Fruit fly (Drosophila melanogaster) whole organism, embryonic: ENCODE data around the gene Pka-C3.

Experiments
- Ada2b ChIP-seq: fragments of 200-800 bp; sonication (Bioruptor generic); IDR thresholded peaks from 2 replicates; pipeline ENCODE4 v1.3.6; 2022; ENCODE audit warnings: missing biosample characterization, missing genetic modification characterization
- BEAF-32 ChIP-seq: fragments of 200-800 bp; sonication (Bioruptor generic); optimal IDR thresholded peaks from 3 replicates; lab custom pipeline; 2017; ENCODE audit warnings: missing biosample characterization, missing genetic modification characterization, mild to moderate bottlenecking, moderate library complexity, missing genetic modification reagents
- CG10431 ChIP-seq: fragments of 200-800 bp; sonication (Bioruptor generic); optimal IDR thresholded peaks from 3 replicates; lab custom pipeline; 2018; ENCODE audit warnings: missing biosample characterization, mild to moderate bottlenecking, missing genetic modification characterization
- CG10543 ChIP-seq: fragments of 200-800 bp; sonication (Bioruptor generic); optimal IDR thresholded peaks from 3 replicates; lab custom pipeline; 2017; ENCODE audit warnings: missing biosample characterization, mild to moderate bottlenecking, missing genetic modification characterization, moderate library complexity
- CG11560 ChIP-seq: fragments of 200-800 bp; sonication (Bioruptor generic); IDR thresholded peaks from 3 replicates; pipeline ENCODE4 v1.3.6; 2022; ENCODE audit warnings: missing biosample characterization, missing genetic modification characterization
- CG12219 ChIP-seq: fragments of 200-800 bp; sonication (Bioruptor generic); optimal IDR thresholded peaks from 3 replicates; lab custom pipeline; 2018; ENCODE audit warnings: missing biosample characterization, mild to moderate bottlenecking, missing genetic modification characterization
- CG15269 ChIP-seq: fragments of 200-800 bp; sonication (Bioruptor generic); optimal IDR thresholded peaks from 2 replicates; lab custom pipeline; 2018; ENCODE audit warnings: missing biosample characterization, mild to moderate bottlenecking, missing genetic modification characterization, moderate library complexity
- CG1602 ChIP-seq: fragments of 200-800 bp; sonication (Bioruptor generic); optimal IDR thresholded peaks from 3 replicates; lab custom pipeline; 2016; ENCODE audit warnings: missing biosample characterization, missing genetic modification characterization
- CG16863 ChIP-seq: fragments of 200-800 bp; sonication (Bioruptor generic); optimal IDR thresholded peaks from 3 replicates; lab custom pipeline; 2016; ENCODE audit warnings: missing biosample characterization, missing genetic modification characterization
- CG17186 ChIP-seq: fragments of 200-800 bp; sonication (Bioruptor generic); optimal IDR thresholded peaks from 3 replicates; lab custom pipeline; 2017; ENCODE audit warnings: missing biosample characterization, missing genetic modification reagents, missing genetic modification characterization
- CG17829 ChIP-seq: fragments of 200-800 bp; optimal IDR thresholded peaks from 2 replicates; lab custom pipeline; 2019; ENCODE audit warnings: missing biosample characterization, mild to moderate bottlenecking, missing genetic modification characterization, moderate library complexity
- CG18599 ChIP-seq: fragments of 200-800 bp; sonication (Bioruptor generic); optimal IDR thresholded peaks from 3 replicates; lab custom pipeline; 2017; ENCODE audit warnings: missing biosample characterization, missing genetic modification characterization, mild to moderate bottlenecking, moderate library complexity, missing genetic modification reagents
- CG18619 ChIP-seq: fragments of 200-800 bp; sonication (Bioruptor generic); optimal IDR thresholded peaks from 3 replicates; lab custom pipeline; 2017; ENCODE audit warnings: missing biosample characterization, mild to moderate bottlenecking, missing genetic modification characterization
- CG2875 ChIP-seq: fragments of 200-800 bp; sonication (Bioruptor generic); optimal IDR thresholded peaks from 2 replicates; lab custom pipeline; 2017; ENCODE audit warnings: missing biosample characterization, mild to moderate bottlenecking, missing genetic modification characterization, missing genetic modification reagents
- CG32767 ChIP-seq: fragments of 200-800 bp; sonication (Bioruptor generic); IDR thresholded peaks from 2 replicates; pipeline ENCODE4 v1.3.6; 2022; ENCODE audit warnings: missing biosample characterization, missing genetic modification characterization
- CG34376 ChIP-seq: fragments of 200-800 bp; sonication (Bioruptor generic); optimal IDR thresholded peaks from 2 replicates; lab custom pipeline; 2018; ENCODE audit warnings: missing biosample characterization, mild to moderate bottlenecking, missing genetic modification characterization
- CG5180 ChIP-seq: fragments of 200-800 bp; sonication (Bioruptor generic); optimal IDR thresholded peaks from 3 replicates; lab custom pipeline; 2017; ENCODE audit warnings: missing biosample characterization, missing genetic modification characterization, mild to moderate bottlenecking, moderate library complexity, missing genetic modification reagents
- CG6272 ChIP-seq: fragments of 200-800 bp; sonication (Bioruptor generic); IDR thresholded peaks from 2 replicates; pipeline ENCODE4 v1.3.6; 2022; ENCODE audit warnings: missing biosample characterization, missing genetic modification characterization
- CG8089 ChIP-seq: fragments of 200-800 bp; sonication (Bioruptor generic); optimal IDR thresholded peaks from 3 replicates; lab custom pipeline; 2016; ENCODE audit warnings: missing biosample characterization, missing genetic modification characterization
- CHES-1-like ChIP-seq: fragments of 200-800 bp; sonication (Bioruptor generic); optimal IDR thresholded peaks from 2 replicates; lab custom pipeline; 2016; ENCODE audit warnings: missing biosample characterization, missing genetic modification characterization
- ERR ChIP-seq: fragments of 200-800 bp; sonication (Bioruptor generic); optimal IDR thresholded peaks from 2 replicates; lab custom pipeline; 2016; ENCODE audit warnings: missing biosample characterization, missing genetic modification characterization
- Fer3 ChIP-seq: fragments of 200-800 bp; sonication (Bioruptor generic); optimal IDR thresholded peaks from 2 replicates; lab custom pipeline; 2018; ENCODE audit warnings: missing biosample characterization, mild to moderate bottlenecking, missing genetic modification characterization, moderate library complexity
- Gsc ChIP-seq: fragments of 200-800 bp; sonication (Bioruptor generic); IDR thresholded peaks from 2 replicates; pipeline ENCODE4 v1.3.6; 2022; ENCODE audit warnings: missing biosample characterization, missing genetic modification characterization
- H15 ChIP-seq: fragments of 200-800 bp; sonication (Bioruptor generic); IDR thresholded peaks from 3 replicates; pipeline ENCODE4 v1.3.6; 2022; ENCODE audit warnings: missing biosample characterization, missing genetic modification characterization
- HLHmδ ChIP-seq: fragments of 200-800 bp; sonication (Bioruptor generic); optimal IDR thresholded peaks from 2 replicates; lab custom pipeline; 2018; ENCODE audit warnings: missing biosample characterization, mild to moderate bottlenecking, missing genetic modification characterization, moderate library complexity
- Kr ChIP-seq: fragments of 200-800 bp; sonication (Bioruptor generic); optimal IDR thresholded peaks from 2 replicates; lab custom pipeline; 2017; ENCODE audit warnings: missing biosample characterization, mild to moderate bottlenecking, missing genetic modification characterization
- Lhr ChIP-seq: fragments of 200-800 bp; sonication (Bioruptor generic); optimal IDR thresholded peaks from 3 replicates; lab custom pipeline; 2017; ENCODE audit warnings: mild to moderate bottlenecking, missing biosample characterization, missing genetic modification reagents, missing genetic modification characterization
- Mad ChIP-seq: fragments of 200-800 bp; sonication (Bioruptor generic); optimal IDR thresholded peaks from 2 replicates; lab custom pipeline; 2016; ENCODE audit warnings: missing biosample characterization, missing genetic modification characterization
- Max ChIP-seq: fragments of 200-800 bp; sonication (Bioruptor generic); optimal IDR thresholded peaks from 2 replicates; lab custom pipeline; 2016; ENCODE audit warnings: missing biosample characterization, mild to moderate bottlenecking, missing genetic modification characterization
- NfI ChIP-seq: fragments of 200-800 bp; sonication (Bioruptor generic); optimal IDR thresholded peaks from 3 replicates; lab custom pipeline; 2018; ENCODE audit warnings: missing biosample characterization, mild to moderate bottlenecking, missing genetic modification characterization, moderate library complexity
- Ssrp ChIP-seq: fragments of 200-800 bp; sonication (Bioruptor generic); optimal IDR thresholded peaks from 2 replicates; lab custom pipeline; 2018; ENCODE audit warnings: missing biosample characterization, mild to moderate bottlenecking, missing genetic modification characterization, moderate library complexity
- TFAM ChIP-seq: fragments of 200-800 bp; sonication (Bioruptor generic); optimal IDR thresholded peaks from 2 replicates; lab custom pipeline; 2017; ENCODE audit warnings: missing biosample characterization, missing genetic modification characterization, inconsistent platforms
- Xbp1 ChIP-seq: fragments of 200-800 bp; sonication (Bioruptor generic); optimal IDR thresholded peaks from 3 replicates; lab custom pipeline; 2016; ENCODE audit warnings: missing biosample characterization, mild to moderate bottlenecking, missing genetic modification characterization
- Xrp1 ChIP-seq: fragments of 200-800 bp; sonication (Bioruptor generic); IDR thresholded peaks from 2 replicates; pipeline ENCODE4 v1.3.6; 2022; ENCODE audit warnings: missing biosample characterization, missing genetic modification characterization
- bcd ChIP-seq: fragments of 200-800 bp; sonication (Bioruptor generic); optimal IDR thresholded peaks from 2 replicates; lab custom pipeline; 2017; ENCODE audit warnings: missing biosample characterization, mild to moderate bottlenecking, missing genetic modification characterization
- crol ChIP-seq: fragments of 200-800 bp; sonication (Bioruptor generic); IDR thresholded peaks from 2 replicates; pipeline ENCODE4 v1.3.6; 2022; ENCODE audit warnings: missing biosample characterization, missing genetic modification characterization
- dati ChIP-seq: fragments of 200-800 bp; sonication (Bioruptor generic); IDR thresholded peaks from 2 replicates; pipeline ENCODE4 v1.3.6; 2022; ENCODE audit warnings: missing biosample characterization, missing genetic modification characterization
- dpn ChIP-seq, 2 experiments: fragments of 200-800 bp; sonication (Bioruptor generic); optimal IDR thresholded peaks; 3 replicates each; lab custom pipeline; 2016; ENCODE audit warnings: missing biosample characterization in 2 of 2, missing genetic modification characterization in 2 of 2
- gsb-n ChIP-seq: fragments of 200-800 bp; sonication (Bioruptor generic); optimal IDR thresholded peaks from 3 replicates; lab custom pipeline; 2018; ENCODE audit warnings: missing biosample characterization, mild to moderate bottlenecking, missing genetic modification characterization
- hbn ChIP-seq: fragments of 200-800 bp; sonication (Bioruptor generic); IDR thresholded peaks from 2 replicates; pipeline ENCODE4 v1.3.6; 2022; ENCODE audit warnings: missing biosample characterization, missing genetic modification characterization; ENCODE audit not compliant: partially characterized antibody
- pb ChIP-seq: fragments of 200-800 bp; sonication (Bioruptor generic); optimal IDR thresholded peaks from 3 replicates; lab custom pipeline; 2016; ENCODE audit warnings: missing biosample characterization, missing genetic modification characterization
- peb ChIP-seq: fragments of 200-800 bp; sonication (Bioruptor generic); IDR thresholded peaks from 2 replicates; pipeline ENCODE4 v1.3.6; 2022; ENCODE audit warnings: missing biosample characterization, missing genetic modification characterization
- prd ChIP-seq, 3 experiments: fragments of >200 bp in 2 of 3; fragments of 200-800 bp in 1 of 3; sonication (Bioruptor generic) in 1 of 3; optimal IDR thresholded peaks in 2 of 3; IDR thresholded peaks in 1 of 3; 2 replicates in 2 of 3; 3 replicates in 1 of 3; pipeline versions ENCODE4 v1.3.6 to Lab custom; 2017 to 2022; ENCODE audit warnings: missing biosample characterization in 1 of 3, missing genetic modification characterization in 1 of 3
- sc ChIP-seq, 3 experiments: fragments of >200 bp in 2 of 3; fragments of 200-800 bp in 1 of 3; sonication (Bioruptor generic) in 1 of 3; optimal IDR thresholded peaks; 2 replicates in 2 of 3; 3 replicates in 1 of 3; lab custom pipeline; 2017; ENCODE audit warnings: mild to moderate bottlenecking in 1 of 3, missing biosample characterization in 1 of 3, missing genetic modification characterization in 1 of 3, missing genetic modification reagents in 1 of 3
- scrt ChIP-seq: fragments of 200-800 bp; sonication (Bioruptor generic); optimal IDR thresholded peaks from 2 replicates; lab custom pipeline; 2018; ENCODE audit warnings: missing biosample characterization, mild to moderate bottlenecking, missing genetic modification characterization, moderate library complexity
- sisA ChIP-seq: fragments of 200-800 bp; sonication (Bioruptor generic); IDR thresholded peaks from 2 replicates; pipeline ENCODE4 v1.3.6; 2022; ENCODE audit warnings: missing biosample characterization, missing genetic modification characterization
- slp2 ChIP-seq: fragments of 200-800 bp; sonication (Bioruptor generic); optimal IDR thresholded peaks from 2 replicates; lab custom pipeline; 2016; ENCODE audit warnings: missing biosample characterization, missing genetic modification characterization
- sqz ChIP-seq: fragments of 200-800 bp; sonication (Bioruptor generic); optimal IDR thresholded peaks from 3 replicates; lab custom pipeline; 2018; ENCODE audit warnings: missing biosample characterization, mild to moderate bottlenecking, missing genetic modification characterization
- tx ChIP-seq: fragments of 200-800 bp; sonication (Bioruptor generic); optimal IDR thresholded peaks from 2 replicates; lab custom pipeline; 2016; ENCODE audit warnings: missing biosample characterization, missing genetic modification characterization

The Pka-C3 gene

dm6 chr3L:15988039-15988546, 33.5 kb upstream of the Pka-C3 start, which contains the start of gene Hip14 (continued):
- no peak for TF ChIP-seq pb (GFP tag; lab: Kevin White, UChicago)
- TF ChIP-seq crol (GFP tag; lab: Robert Waterston, UW) = peak; percentile 91
- no peak for TF ChIP-seq Fer3 (tag; lab: Kevin White, UChicago)
- peak; percentile 29 for TF ChIP-seq BEAF-32
- TF ChIP-seq Ssrp (tag; lab: Kevin White, UChicago) = peak; percentile 21
- TF ChIP-seq TFAM (GFP tag; lab: Kevin White, UChicago) = no peak
- TF ChIP-seq CG17186 = no peak
- TF ChIP-seq Ada2b = no peak
- TF ChIP-seq CG18599 (GFP tag; lab: Kevin White, UChicago) = peak; percentile 44
- TF ChIP-seq bcd (GFP tag; lab: Kevin White, UChicago) = no peak
- no peak for TF ChIP-seq CG10543 (GFP tag; lab: Kevin White, UChicago)
- no peak for TF ChIP-seq peb (GFP tag; lab: Robert Waterston, UW)
- TF ChIP-seq sisA (GFP tag; lab: Robert Waterston, UW) = no peak
- no peak for TF ChIP-seq sc (optimal IDR thresholded peaks at IDR 0.05; lab: Kevin White, UChicago)
- no peak for TF ChIP-seq sc (GFP tag; optimal IDR thresholded peaks at IDR 0.05; lab: Kevin White, UChicago)
- TF ChIP-seq CG18619 (GFP tag; lab: Kevin White, UChicago) = no peak
- no peak for TF ChIP-seq slp2
- no peak for TF ChIP-seq HLHmδ
- TF ChIP-seq Lhr (GFP tag; lab: Kevin White, UChicago) = peak; percentile 42
- TF ChIP-seq Xrp1 (GFP tag; lab: Robert Waterston, UW) = no peak
- TF ChIP-seq dati = no peak
- no peak for TF ChIP-seq CHES-1-like (GFP tag; lab: Kevin White, UChicago)
- TF ChIP-seq CG12219 (GFP tag; lab: Kevin White, UChicago) = no peak
- no peak for TF ChIP-seq CG11560
- no peak for TF ChIP-seq CG16863 (GFP tag; lab: Kevin White, UChicago)
- no peak for TF ChIP-seq CG2875 (GFP tag; lab: Kevin White, UChicago)
- no peak for TF ChIP-seq CG5180
- no peak for TF ChIP-seq CG15269 (tag; lab: Kevin White, UChicago)
- TF ChIP-seq Gsc = no peak
- peak; percentile 11 for TF ChIP-seq Xbp1 (GFP tag; lab: Kevin White, UChicago)
- TF ChIP-seq CG10431 (GFP tag; lab: Kevin White, UChicago) = no peak
- TF ChIP-seq CG8089 (GFP tag; lab: Kevin White, UChicago) = no peak
- no peak for TF ChIP-seq Max (GFP tag; lab: Kevin White, UChicago)
- no peak for TF ChIP-seq hbn
- no peak for TF ChIP-seq sqz (GFP tag; lab: Kevin White, UChicago)
- TF ChIP-seq CG1602 (GFP tag; lab: Kevin White, UChicago) = no peak
- TF ChIP-seq ERR = peak; percentile 10
- TF ChIP-seq prd (optimal IDR thresholded peaks at IDR 0.05; lab: Kevin White, UChicago) = no peak
- 0 out of 3 replicates have a peak, but pooled peaks have one; percentile 17 for TF ChIP-seq prd (GFP tag; IDR thresholded peaks at IDR 0.05; lab: Robert Waterston, UW)
- TF ChIP-seq Kr (GFP tag; lab: Kevin White, UChicago) = no peak
- TF ChIP-seq H15 (GFP tag; lab: Robert Waterston, UW) = no peak
- TF ChIP-seq tx (GFP tag; lab: Kevin White, UChicago) = no peak
- 0 out of 2 replicates have a peak, but pooled peaks have one; percentile 4 for TF ChIP-seq CG6272 (GFP tag; lab: Robert Waterston, UW)
- TF ChIP-seq CG32767 = 0 out of 2 replicates have a peak, but pooled peaks have one; percentile 13
- no peak for TF ChIP-seq NfI
- no peak for TF ChIP-seq gsb-n (tag; lab: Kevin White, UChicago)
- no peak for TF ChIP-seq dpn (GFP tag; optimal IDR thresholded peaks at IDR 0.05; lab: Kevin White, UChicago)
- TF ChIP-seq scrt (GFP tag; lab: Kevin White, UChicago) = no peak
- TF ChIP-seq CG34376 (GFP tag; lab: Kevin White, UChicago) = peak; percentile 19
- TF ChIP-seq Mad (GFP tag; lab: Kevin White, UChicago) = no peak
- TF ChIP-seq CG17829 (tag; lab: Kevin White, UChicago) = peak; percentile 28
